Worm (Caenorhabditis elegans): Measurements from ENCODE around the gene K09A9.8.

ce11 chrX:15554910-15555309, 42.1 kb downstream of the K09A9.8 start:
- TF ChIP-seq hmbx-1 (tag; optimal IDR thresholded peaks at IDR 0.05) (no peak), ets-7 (tag; optimal IDR thresholded peaks at IDR 0.05) (no peak), hnd-1 (tag; optimal IDR thresholded peaks at IDR 0.05) (no peak), F13C5.2 (tag; optimal IDR thresholded peaks at IDR 0.05) (no peak), scrt-1 (GFP tag; IDR thresholded peaks at IDR 0.05) (no peak), ama-1 (optimal IDR thresholded peaks at IDR 0.05) (no peak), pes-1 (GFP tag; IDR thresholded peaks at IDR 0.05) (no peak)
